Fruit fly (Drosophila melanogaster): ENCODE data around the gene Rsf1.

The Rsf1 gene

dm6 chr2L:10220010-10220409 lies 43.3 kb downstream of the Rsf1 start:
- TF ChIP-seq nerfin-1 (tag; optimal IDR thresholded peaks at IDR 0.05), result peak; percentile 52
- TF ChIP-seq Mes4 (GFP tag; optimal IDR thresholded peaks at IDR 0.05), result no peak
- TF ChIP-seq en (GFP tag; optimal IDR thresholded peaks at IDR 0.05), result no peak
- TF ChIP-seq CG16779 (GFP tag; IDR thresholded peaks at IDR 0.05), result no peak
- no peak for TF ChIP-seq CG4282 (GFP tag; optimal IDR thresholded peaks at IDR 0.05)
- TF ChIP-seq eve (GFP tag; optimal IDR thresholded peaks at IDR 0.05), result peak in 1 of 2 experiments; percentile 75
- TF ChIP-seq CG2199 (GFP tag; IDR thresholded peaks at IDR 0.05), result 0 out of 3 replicates have a peak, but pooled peaks have one; percentile 32
- TF ChIP-seq CG15479 (GFP tag; optimal IDR thresholded peaks at IDR 0.05), result peak; percentile 14
- TF ChIP-seq croc (GFP tag; conservative IDR thresholded peaks at IDR 0.05), result no peak
- no peak for TF ChIP-seq ERR (GFP tag; optimal IDR thresholded peaks at IDR 0.05)
- peak in 1 of 2 experiments; percentile 96 for TF ChIP-seq Pdp1 (GFP tag; optimal IDR thresholded peaks at IDR 0.05)
- TF ChIP-seq cad (GFP tag; optimal IDR thresholded peaks at IDR 0.05), result peak; percentile 5
- TF ChIP-seq CG1792 (GFP tag; optimal IDR thresholded peaks at IDR 0.05), result no peak
- TF ChIP-seq lilli (GFP tag; optimal IDR thresholded peaks at IDR 0.05), result no peak
- no peak for TF ChIP-seq gem (tag; optimal IDR thresholded peaks at IDR 0.05)
- TF ChIP-seq zf30C (GFP tag; optimal IDR thresholded peaks at IDR 0.05), result no peak
- 0 out of 2 replicates have a peak, but pooled peaks have one; percentile 8 for TF ChIP-seq HLH3B (GFP tag; IDR thresholded peaks at IDR 0.05)
- TF ChIP-seq CG16863 (GFP tag; optimal IDR thresholded peaks at IDR 0.05), result no peak
- TF ChIP-seq Oaz (GFP tag; IDR thresholded peaks at IDR 0.05), result no peak
- TF ChIP-seq CG12236 (GFP tag; optimal IDR thresholded peaks at IDR 0.05), result no peak
- peak; percentile 36 for TF ChIP-seq scrt (GFP tag; optimal IDR thresholded peaks at IDR 0.05)
- TF ChIP-seq sens (GFP tag), result peak; percentile 40
- TF ChIP-seq zfh1 (GFP tag; IDR thresholded peaks at IDR 0.05), result no peak
- TF ChIP-seq CG17359 (tag; optimal IDR thresholded peaks at IDR 0.05), result no peak

Data from whole organism, embryonic.